Fruit fly (Drosophila melanogaster) whole organism, embryonic: ENCODE measurements around the gene nxf2.

Experiments used
- Ada2b ChIP-seq: fragments of 200-800 bp; sonication (Bioruptor generic); IDR thresholded peaks from 2 replicates; pipeline ENCODE4 v1.3.6; 2022; ENCODE audit warnings: missing biosample characterization, missing genetic modification characterization
- Adf1 ChIP-seq: fragments of 200-800 bp; sonication (Bioruptor generic); IDR thresholded peaks from 2 replicates; pipeline ENCODE4 v1.3.6; 2022; ENCODE audit warnings: missing biosample characterization, missing genetic modification characterization
- Antp ChIP-seq: fragments of 200-800 bp; sonication (Bioruptor generic); optimal IDR thresholded peaks from 3 replicates; lab custom pipeline; 2016; ENCODE audit warnings: missing biosample characterization, missing genetic modification characterization
- Awh ChIP-seq: fragments of 200-800 bp; sonication (Bioruptor generic); IDR thresholded peaks from 2 replicates; pipeline ENCODE4, ENCODE4 v1.3.6; 2022; ENCODE audit warnings: missing biosample characterization, missing genetic modification characterization
- Bdp1 ChIP-seq: fragments of 200-800 bp; sonication (Bioruptor generic); optimal IDR thresholded peaks from 3 replicates; lab custom pipeline; 2016; ENCODE audit warnings: missing biosample characterization, missing genetic modification characterization
- CG10462 ChIP-seq: fragments of 200-800 bp; sonication (Bioruptor generic); optimal IDR thresholded peaks from 2 replicates; lab custom pipeline; 2016; ENCODE audit warnings: missing biosample characterization, missing genetic modification characterization
- CG11247 ChIP-seq: fragments of 200-800 bp; sonication (Bioruptor generic); IDR thresholded peaks from 2 replicates; pipeline ENCODE4 v1.3.6; 2022; ENCODE audit warnings: missing biosample characterization, missing genetic modification characterization
- CG12236 ChIP-seq: fragments of 200-800 bp; sonication (Bioruptor generic); optimal IDR thresholded peaks from 2 replicates; lab custom pipeline; 2016; ENCODE audit warnings: missing biosample characterization, missing genetic modification characterization
- CG12769 ChIP-seq: fragments of 200-800 bp; sonication (Bioruptor generic); optimal IDR thresholded peaks from 2 replicates; lab custom pipeline; 2019; ENCODE audit warnings: missing biosample characterization, mild to moderate bottlenecking, missing genetic modification characterization, moderate library complexity
- CG18011 ChIP-seq: fragments of 200-800 bp; sonication (Bioruptor generic); optimal IDR thresholded peaks from 2 replicates; lab custom pipeline; 2017; ENCODE audit warnings: missing biosample characterization, missing genetic modification characterization, mild to moderate bottlenecking, moderate library complexity, missing genotype
- CG2120 ChIP-seq: fragments of 200-800 bp; sonication (Bioruptor generic); optimal IDR thresholded peaks from 3 replicates; lab custom pipeline; 2016; ENCODE audit warnings: missing biosample characterization, missing genetic modification characterization
- CG2678 ChIP-seq: fragments of 200-800 bp; sonication (Bioruptor generic); optimal IDR thresholded peaks from 3 replicates; lab custom pipeline; 2019; ENCODE audit warnings: missing biosample characterization, mild to moderate bottlenecking, missing genetic modification characterization, moderate library complexity
- CG30431 ChIP-seq: fragments of 200-800 bp; sonication (Bioruptor generic); optimal IDR thresholded peaks from 2 replicates; lab custom pipeline; 2017; ENCODE audit warnings: missing biosample characterization, missing genetic modification characterization
- CG33557 ChIP-seq: fragments of 200-800 bp; sonication (Bioruptor generic); optimal IDR thresholded peaks from 2 replicates; lab custom pipeline; 2019; ENCODE audit warnings: missing biosample characterization, mild to moderate bottlenecking, missing genetic modification characterization, moderate library complexity
- CG4282 ChIP-seq: fragments of 200-800 bp; sonication (Bioruptor generic); optimal IDR thresholded peaks from 2 replicates; lab custom pipeline; 2016; ENCODE audit warnings: missing biosample characterization, missing genetic modification characterization
- CG4328 ChIP-seq: fragments of 200-800 bp; sonication (Bioruptor generic); optimal IDR thresholded peaks from 3 replicates; lab custom pipeline; 2017; ENCODE audit warnings: missing biosample characterization, missing genetic modification reagents, missing genetic modification characterization
- CG6175 ChIP-seq: fragments of 200-800 bp; sonication (Bioruptor generic); IDR thresholded peaks from 3 replicates; pipeline ENCODE4 v1.3.6; 2022; ENCODE audit warnings: missing biosample characterization, missing genetic modification characterization
- CG6683 ChIP-seq: fragments of 200-800 bp; sonication (Bioruptor generic); optimal IDR thresholded peaks from 2 replicates; lab custom pipeline; 2017; ENCODE audit warnings: missing biosample characterization, mild to moderate bottlenecking, missing genetic modification characterization, missing genetic modification reagents
- CG6813 ChIP-seq: fragments of 200-800 bp; sonication (Bioruptor generic); optimal IDR thresholded peaks from 2 replicates; lab custom pipeline; 2017; ENCODE audit warnings: missing biosample characterization, missing genetic modification characterization, mild to moderate bottlenecking, moderate library complexity, missing genetic modification reagents
- CG7987 ChIP-seq: fragments of 200-800 bp; sonication (Bioruptor generic); optimal IDR thresholded peaks from 2 replicates; lab custom pipeline; 2018; ENCODE audit warnings: missing biosample characterization, mild to moderate bottlenecking, missing genetic modification characterization, moderate library complexity
- CG8944 ChIP-seq: fragments of 200-800 bp; sonication (Bioruptor generic); optimal IDR thresholded peaks from 3 replicates; lab custom pipeline; 2016; ENCODE audit warnings: missing biosample characterization, missing genetic modification characterization
- CG9876 ChIP-seq: fragments of 200-800 bp; sonication (Bioruptor generic); optimal IDR thresholded peaks from 2 replicates; lab custom pipeline; 2016; ENCODE audit warnings: missing biosample characterization, missing genetic modification characterization
- CrebB ChIP-seq: fragments of 200-800 bp; sonication (Bioruptor generic); optimal IDR thresholded peaks from 3 replicates; lab custom pipeline; 2018; ENCODE audit warnings: missing biosample characterization, mild to moderate bottlenecking, missing genetic modification characterization
- Dref ChIP-seq: fragments of 200-800 bp; sonication (Bioruptor generic); IDR thresholded peaks from 2 replicates; pipeline ENCODE4 v1.3.6; 2022; ENCODE audit warnings: missing biosample characterization, missing genetic modification characterization
- HLH4C ChIP-seq: fragments of 200-800 bp; sonication (Bioruptor generic); IDR thresholded peaks from 3 replicates; pipeline ENCODE4 v1.3.6; 2022; ENCODE audit warnings: missing biosample characterization, missing genetic modification characterization; ENCODE audit not compliant: partially characterized antibody
- Hmx ChIP-seq: fragments of 200-800 bp; sonication (Bioruptor generic); optimal IDR thresholded peaks from 2 replicates; lab custom pipeline; 2016; ENCODE audit warnings: missing biosample characterization, missing genetic modification characterization
- Hr51 ChIP-seq, 2 experiments: fragments of 200-800 bp; sonication (Bioruptor generic); optimal IDR thresholded peaks; 2 replicates in 1 of 2; 3 replicates in 1 of 2; lab custom pipeline; 2016 to 2018; ENCODE audit warnings: missing biosample characterization in 2 of 2, missing genetic modification characterization in 2 of 2, mild to moderate bottlenecking in 1 of 2, moderate library complexity in 1 of 2
- Lhr ChIP-seq: fragments of 200-800 bp; sonication (Bioruptor generic); optimal IDR thresholded peaks from 3 replicates; lab custom pipeline; 2017; ENCODE audit warnings: mild to moderate bottlenecking, missing biosample characterization, missing genetic modification reagents, missing genetic modification characterization
- NfI ChIP-seq: fragments of 200-800 bp; sonication (Bioruptor generic); optimal IDR thresholded peaks from 3 replicates; lab custom pipeline; 2018; ENCODE audit warnings: missing biosample characterization, mild to moderate bottlenecking, missing genetic modification characterization, moderate library complexity
- Oaz ChIP-seq: fragments of 200-800 bp; sonication (Bioruptor generic); IDR thresholded peaks from 2 replicates; pipeline ENCODE4 v1.3.6; 2022; ENCODE audit warnings: missing biosample characterization, missing genetic modification characterization
- Optix ChIP-seq: fragments of 200-800 bp; sonication (Bioruptor generic); IDR thresholded peaks from 3 replicates; pipeline ENCODE4 v1.3.6; 2022; ENCODE audit warnings: missing biosample characterization, missing genetic modification characterization
- TFAM ChIP-seq: fragments of 200-800 bp; sonication (Bioruptor generic); optimal IDR thresholded peaks from 2 replicates; lab custom pipeline; 2017; ENCODE audit warnings: missing biosample characterization, missing genetic modification characterization, inconsistent platforms
- amos ChIP-seq: fragments of 200-800 bp; sonication (Bioruptor generic); IDR thresholded peaks from 2 replicates; pipeline ENCODE4 v1.3.6; 2022; ENCODE audit warnings: missing biosample characterization, missing genetic modification characterization; ENCODE audit not compliant: partially characterized antibody
- cad ChIP-seq: fragments of >200 bp; optimal IDR thresholded peaks from 2 replicates; lab custom pipeline; 2017; ENCODE audit warnings: missing biosample characterization, missing genetic modification characterization
- cas ChIP-seq: fragments of 200-800 bp; sonication (Bioruptor generic); IDR thresholded peaks from 2 replicates; pipeline ENCODE4 v1.3.6; 2022; ENCODE audit warnings: missing biosample characterization, missing genetic modification characterization
- chn ChIP-seq: fragments of 200-800 bp; sonication (Bioruptor generic); optimal IDR thresholded peaks from 2 replicates; lab custom pipeline; 2016; ENCODE audit warnings: missing biosample characterization, missing genetic modification characterization
- ci ChIP-seq: fragments of 200-800 bp; sonication (Bioruptor generic); IDR thresholded peaks from 3 replicates; pipeline ENCODE4 v1.3.6; 2022; ENCODE audit warnings: missing biosample characterization, missing genetic modification characterization
- dmrt11E ChIP-seq: fragments of 200-800 bp; sonication (Bioruptor generic); optimal IDR thresholded peaks from 3 replicates; lab custom pipeline; 2018; ENCODE audit warnings: missing biosample characterization, mild to moderate bottlenecking, missing genetic modification characterization, moderate library complexity
- emc ChIP-seq: fragments of 200-800 bp; sonication (Bioruptor generic); optimal IDR thresholded peaks from 2 replicates; lab custom pipeline; 2016; ENCODE audit warnings: missing biosample characterization, missing genetic modification characterization
- en ChIP-seq: fragments of 200-800 bp; sonication (Bioruptor generic); optimal IDR thresholded peaks from 2 replicates; lab custom pipeline; 2016; ENCODE audit warnings: missing biosample characterization, missing genetic modification characterization
- exex ChIP-seq: fragments of 200-800 bp; sonication (Bioruptor generic); optimal IDR thresholded peaks from 4 replicates; lab custom pipeline; 2018; ENCODE audit warnings: missing biosample characterization, mild to moderate bottlenecking, missing genetic modification characterization, moderate library complexity
- fd3F ChIP-seq: fragments of 200-800 bp; sonication (Bioruptor generic); optimal IDR thresholded peaks from 2 replicates; lab custom pipeline; 2018; ENCODE audit warnings: missing biosample characterization, mild to moderate bottlenecking, missing genetic modification characterization, moderate library complexity
- fd64A ChIP-seq: fragments of 200-800 bp; sonication (Bioruptor generic); optimal IDR thresholded peaks from 3 replicates; lab custom pipeline; 2018; ENCODE audit warnings: missing biosample characterization, mild to moderate bottlenecking, missing genetic modification characterization
- gce ChIP-seq: fragments of 200-800 bp; sonication (Bioruptor generic); IDR thresholded peaks from 3 replicates; pipeline ENCODE4 v1.3.6; 2022; ENCODE audit warnings: missing biosample characterization, missing genetic modification characterization
- gcm2 ChIP-seq: fragments of 200-800 bp; sonication (Bioruptor generic); optimal IDR thresholded peaks from 2 replicates; lab custom pipeline; 2016; ENCODE audit warnings: missing biosample characterization, missing genetic modification characterization
- h ChIP-seq: fragments of >200 bp; optimal IDR thresholded peaks from 2 replicates; lab custom pipeline; 2017
- luna ChIP-seq: fragments of 200-800 bp; sonication (Bioruptor generic); optimal IDR thresholded peaks from 2 replicates; lab custom pipeline; 2016; ENCODE audit warnings: missing biosample characterization, missing genetic modification characterization
- nmo ChIP-seq: fragments of 200-800 bp; sonication (Bioruptor generic); optimal IDR thresholded peaks from 2 replicates; lab custom pipeline; 2018; ENCODE audit warnings: missing biosample characterization, mild to moderate bottlenecking, missing genetic modification characterization, moderate library complexity
- p53 ChIP-seq: fragments of 200-800 bp; sonication (Bioruptor generic); optimal IDR thresholded peaks from 2 replicates; lab custom pipeline; 2016; ENCODE audit warnings: missing biosample characterization, missing genetic modification characterization
- sob ChIP-seq: fragments of 200-800 bp; sonication (Bioruptor generic); IDR thresholded peaks from 2 replicates; pipeline ENCODE4 v1.3.6; 2022; ENCODE audit warnings: missing biosample characterization, missing genetic modification characterization
- sr ChIP-seq: fragments of 200-800 bp; sonication (Bioruptor generic); IDR thresholded peaks from 3 replicates; pipeline ENCODE4 v1.3.6; 2022; ENCODE audit warnings: missing biosample characterization, missing genetic modification characterization
- wor ChIP-seq: fragments of 200-800 bp; sonication (Bioruptor generic); IDR thresholded peaks from 2 replicates; pipeline ENCODE4 v1.3.6; 2022; ENCODE audit warnings: missing biosample characterization, missing genetic modification characterization

Gene nxf2

DNA sequence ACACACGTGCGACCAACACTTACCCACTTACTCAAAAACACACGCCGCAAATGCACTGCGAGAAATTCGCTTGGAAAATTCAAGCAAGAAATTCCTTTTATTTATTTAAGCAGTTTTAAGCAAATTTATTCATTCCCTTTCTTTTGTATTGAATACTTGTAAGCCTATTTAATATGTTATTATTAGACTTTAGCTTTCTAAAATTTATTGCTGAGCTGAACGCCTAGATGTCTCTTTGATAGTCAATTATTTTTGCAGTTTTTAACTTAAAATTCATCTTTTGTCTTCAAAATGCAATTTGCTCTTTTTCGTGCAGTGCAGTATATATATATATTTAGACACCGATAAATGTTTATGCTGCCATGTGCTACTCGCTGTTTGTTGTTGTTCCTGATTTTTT is 46.2 kb downstream of the nxf2 start (continued):
- TF ChIP-seq CG11247 (GFP tag; lab: Robert Waterston, UW), result 0 out of 2 replicates have a peak, but pooled peaks have one; percentile 37
- TF ChIP-seq CG6813 (GFP tag; lab: Kevin White, UChicago), result peak; percentile 65
- TF ChIP-seq Bdp1, result no peak
- TF ChIP-seq fd3F (GFP tag; lab: Kevin White, UChicago), result peak; percentile 79
- no peak for TF ChIP-seq sr (GFP tag; lab: Robert Waterston, UW)
- TF ChIP-seq Antp (GFP tag; lab: Kevin White, UChicago), result peak; percentile 64
- no peak for TF ChIP-seq cad (GFP tag; lab: Kevin White, UChicago)
- TF ChIP-seq chn (GFP tag; lab: Kevin White, UChicago), result peak; percentile 58
- TF ChIP-seq luna (GFP tag; lab: Kevin White, UChicago), result no peak
- TF ChIP-seq dmrt11E, result peak; percentile 70
- 0 out of 3 replicates have a peak, but pooled peaks have one; percentile 34 for TF ChIP-seq CG6175 (GFP tag; lab: Robert Waterston, UW)
- TF ChIP-seq Hmx, result no peak
- TF ChIP-seq CG2678, result peak; percentile 93
- no peak for TF ChIP-seq Dref (GFP tag; lab: Robert Waterston, UW)
- peak; percentile 49 for TF ChIP-seq CG18011 (GFP tag; lab: Kevin White, UChicago)
- peak; percentile 20; the same call in 1 of the 2 replicates for TF ChIP-seq Adf1 (GFP tag; lab: Robert Waterston, UW)
- peak; percentile 19 for TF ChIP-seq fd64A (GFP tag; lab: Kevin White, UChicago)
- 0 out of 2 replicates have a peak, but pooled peaks have one; percentile 16 for TF ChIP-seq sob (GFP tag; lab: Robert Waterston, UW)
- TF ChIP-seq ci, result peak; percentile 56; the same call in 1 of the 3 replicates
- no peak for TF ChIP-seq Awh (GFP tag; lab: Robert Waterston, UW)
- peak; percentile 27 for TF ChIP-seq Lhr (GFP tag; lab: Kevin White, UChicago)
- TF ChIP-seq wor, result peak; percentile 80
- no peak for TF ChIP-seq CG4282 (GFP tag; lab: Kevin White, UChicago)
- TF ChIP-seq CG12236 (GFP tag; lab: Kevin White, UChicago), result peak; percentile 30
- no peak for TF ChIP-seq gce (GFP tag; lab: Robert Waterston, UW)
- no peak for TF ChIP-seq CG12769 (tag; lab: Kevin White, UChicago)
- no peak for TF ChIP-seq cas (GFP tag; lab: Robert Waterston, UW)
- TF ChIP-seq Oaz (GFP tag; lab: Robert Waterston, UW), result peak; percentile 65
- no peak for TF ChIP-seq h (lab: Kevin White, UChicago)
- TF ChIP-seq NfI (GFP tag; lab: Kevin White, UChicago), result peak; percentile 85
- TF ChIP-seq Ada2b (GFP tag; lab: Robert Waterston, UW), result peak; percentile 69
- TF ChIP-seq emc, result peak; percentile 61
- peak; percentile 71 for TF ChIP-seq CG8944
- TF ChIP-seq exex (tag; lab: Kevin White, UChicago), result peak; percentile 25
- TF ChIP-seq TFAM (GFP tag; lab: Kevin White, UChicago), result no peak
- peak; percentile 70 for TF ChIP-seq CG30431
- peak; percentile 46 for TF ChIP-seq CG9876 (GFP tag; lab: Kevin White, UChicago)
- no peak for TF ChIP-seq Optix (GFP tag; lab: Robert Waterston, UW)
- TF ChIP-seq CG2120, result peak; percentile 87
- peak; percentile 67 for TF ChIP-seq CG10462 (GFP tag; lab: Kevin White, UChicago)
- no peak for TF ChIP-seq amos (GFP tag; lab: Robert Waterston, UW)
- TF ChIP-seq en, result peak; percentile 43
- TF ChIP-seq Hr51 (GFP tag; optimal IDR thresholded peaks at IDR 0.05; lab: Kevin White, UChicago), result peak; percentile 56 to 88
- TF ChIP-seq CrebB, result peak; percentile 29
- TF ChIP-seq p53, result no peak
- no peak for TF ChIP-seq CG7987 (GFP tag; lab: Kevin White, UChicago)
- TF ChIP-seq CG4328 (GFP tag; lab: Kevin White, UChicago), result peak; percentile 70
- TF ChIP-seq gcm2 (GFP tag; lab: Kevin White, UChicago), result peak; percentile 52
- TF ChIP-seq HLH4C (GFP tag; lab: Robert Waterston, UW), result no peak
- peak; percentile 53 for TF ChIP-seq CG6683 (GFP tag; lab: Kevin White, UChicago)
- peak; percentile 59 for TF ChIP-seq CG33557 (GFP tag; lab: Kevin White, UChicago)
- peak; percentile 91 for TF ChIP-seq nmo
